Fruit fly (Drosophila melanogaster): Measurements from ENCODE around the gene CG12121.

Gene CG12121

dm6 chrX:9201080-9201479, 31.1 kb downstream of the CG12121 start:
- peak; percentile 85 for TF ChIP-seq exex (tag; optimal IDR thresholded peaks at IDR 0.05)
- peak; percentile 11 for TF ChIP-seq caup (GFP tag; optimal IDR thresholded peaks at IDR 0.05; ENCODE audit: severe bottlenecking)
- TF ChIP-seq Hey (tag; optimal IDR thresholded peaks at IDR 0.05): no peak
- peak; percentile 55; the same call in 1 of the 2 replicates for TF ChIP-seq Lim3 (GFP tag; IDR thresholded peaks at IDR 0.05)
- TF ChIP-seq mirr (GFP tag; optimal IDR thresholded peaks at IDR 0.05): peak; percentile 96
- no peak for TF ChIP-seq Myb (GFP tag; optimal IDR thresholded peaks at IDR 0.05)
- TF ChIP-seq CG34376 (GFP tag; optimal IDR thresholded peaks at IDR 0.05): peak; percentile 86
- TF ChIP-seq CG12744 (GFP tag; optimal IDR thresholded peaks at IDR 0.05): no peak
- TF ChIP-seq CG2116 (GFP tag; optimal IDR thresholded peaks at IDR 0.05): no peak
- TF ChIP-seq CG2120 (GFP tag; optimal IDR thresholded peaks at IDR 0.05): no peak
- TF ChIP-seq ftz-f1 (GFP tag; optimal IDR thresholded peaks at IDR 0.05): peak; percentile 83
- TF ChIP-seq CG15514 (GFP tag; optimal IDR thresholded peaks at IDR 0.05): peak; percentile 19
- no peak for TF ChIP-seq trem (tag; optimal IDR thresholded peaks at IDR 0.05)
- peak; percentile 1 for TF ChIP-seq CG13894 (tag; optimal IDR thresholded peaks at IDR 0.05)
- TF ChIP-seq chinmo (GFP tag; IDR thresholded peaks at IDR 0.05; ENCODE audit: partially characterized antibody): 0 out of 4 replicates have a peak, but pooled peaks have one; percentile 33
- TF ChIP-seq CG13296 (GFP tag; optimal IDR thresholded peaks at IDR 0.05): peak; percentile 13
- TF ChIP-seq Pdp1 (GFP tag; optimal IDR thresholded peaks at IDR 0.05): peak in 1 of 2 experiments; percentile 80
- TF ChIP-seq CG16815 (GFP tag; optimal IDR thresholded peaks at IDR 0.05): no peak
- TF ChIP-seq CG3281 (GFP tag; optimal IDR thresholded peaks at IDR 0.05): peak; percentile 7
- peak; percentile 60; the same call in 1 of the 2 replicates for TF ChIP-seq GATAe (GFP tag; conservative IDR thresholded peaks at IDR 0.05)
- TF ChIP-seq z (GFP tag; IDR thresholded peaks at IDR 0.05): no peak
- TF ChIP-seq Hr39 (optimal IDR thresholded peaks at IDR 0.05): no peak
- no peak for TF ChIP-seq dm (GFP tag; optimal IDR thresholded peaks at IDR 0.05)
- peak; percentile 29 for TF ChIP-seq sqz (GFP tag; optimal IDR thresholded peaks at IDR 0.05)
- no peak for TF ChIP-seq Doc2 (GFP tag; IDR thresholded peaks at IDR 0.05)
- TF ChIP-seq CHES-1-like (GFP tag; optimal IDR thresholded peaks at IDR 0.05): no peak
- TF ChIP-seq CG2199 (GFP tag; IDR thresholded peaks at IDR 0.05): 0 out of 3 replicates have a peak, but pooled peaks have one; percentile 45
- TF ChIP-seq Fer1 (GFP tag; optimal IDR thresholded peaks at IDR 0.05): no peak
- peak; percentile 51 for TF ChIP-seq Med (GFP tag)
- TF ChIP-seq sug (tag; optimal IDR thresholded peaks at IDR 0.05): peak; percentile 95
- no peak for TF ChIP-seq ATbp (GFP tag; optimal IDR thresholded peaks at IDR 0.05)
- TF ChIP-seq CG4360 (GFP tag; IDR thresholded peaks at IDR 0.05): no peak
- no peak for TF ChIP-seq CG1233 (GFP tag; optimal IDR thresholded peaks at IDR 0.05)
- TF ChIP-seq HHEX (GFP tag; optimal IDR thresholded peaks at IDR 0.05): no peak
- no peak for TF ChIP-seq Max (GFP tag; optimal IDR thresholded peaks at IDR 0.05)
- no peak for TF ChIP-seq MTF-1 (GFP tag; optimal IDR thresholded peaks at IDR 0.05; ENCODE audit: borderline replicate concordance)
- peak; percentile 19 for TF ChIP-seq CG10543 (GFP tag; optimal IDR thresholded peaks at IDR 0.05)
- TF ChIP-seq CG6654 (GFP tag; optimal IDR thresholded peaks at IDR 0.05): no peak
- peak; percentile 31 for TF ChIP-seq gro (GFP tag; optimal IDR thresholded peaks at IDR 0.05)
- no peak for TF ChIP-seq D19B (GFP tag; optimal IDR thresholded peaks at IDR 0.05)
- peak; percentile 65 for TF ChIP-seq CG15601 (tag; optimal IDR thresholded peaks at IDR 0.05)
- TF ChIP-seq CG15696 (tag; optimal IDR thresholded peaks at IDR 0.05): no peak
- TF ChIP-seq abd-A (tag; optimal IDR thresholded peaks at IDR 0.05): peak; percentile 89
- TF ChIP-seq sd (tag; optimal IDR thresholded peaks at IDR 0.05): peak; percentile 55

Data from whole organism, embryonic.